Fruit fly (Drosophila melanogaster) whole organism, embryonic: Measurements from ENCODE around the gene CG8301.
A peak's percentile ranks its signal among the peaks of the same experiment; 100 is the strongest.

Experiments
- Atf-2 ChIP-seq: fragments of 200-800 bp; sonication (Bioruptor generic); optimal IDR thresholded peaks from 2 replicates; lab custom pipeline; 2016; ENCODE audit warnings: missing biosample characterization, missing genetic modification characterization
- CG1024 ChIP-seq: fragments of 200-800 bp; sonication (Bioruptor generic); IDR thresholded peaks from 2 replicates; pipeline ENCODE4 v1.3.6; 2022; ENCODE audit warnings: missing biosample characterization, missing genetic modification characterization
- CG10274 ChIP-seq: fragments of 200-800 bp; sonication (Bioruptor generic); optimal IDR thresholded peaks from 3 replicates; lab custom pipeline; 2017; ENCODE audit warnings: missing biosample characterization, mild to moderate bottlenecking, missing genetic modification characterization
- CG10321 ChIP-seq: fragments of 200-800 bp; sonication (Bioruptor generic); IDR thresholded peaks from 2 replicates; pipeline ENCODE4 v1.3.6; 2022; ENCODE audit warnings: missing biosample characterization, missing genetic modification characterization
- CG11093 ChIP-seq: fragments of 200-800 bp; sonication (Bioruptor generic); IDR thresholded peaks from 3 replicates; pipeline ENCODE4 v1.3.6; 2022; ENCODE audit warnings: missing biosample characterization, missing genetic modification characterization
- CG12219 ChIP-seq: fragments of 200-800 bp; sonication (Bioruptor generic); optimal IDR thresholded peaks from 3 replicates; lab custom pipeline; 2018; ENCODE audit warnings: missing biosample characterization, mild to moderate bottlenecking, missing genetic modification characterization
- CG17612 ChIP-seq: fragments of 200-800 bp; sonication (Bioruptor generic); IDR thresholded peaks from 2 replicates; pipeline ENCODE4 v1.3.6; 2022; ENCODE audit warnings: missing biosample characterization, missing genetic modification characterization
- CG18011 ChIP-seq: fragments of 200-800 bp; sonication (Bioruptor generic); optimal IDR thresholded peaks from 2 replicates; lab custom pipeline; 2017; ENCODE audit warnings: missing biosample characterization, missing genetic modification characterization, mild to moderate bottlenecking, moderate library complexity, missing genotype
- CG3163 ChIP-seq: fragments of 200-800 bp; sonication (Bioruptor generic); optimal IDR thresholded peaks from 3 replicates; lab custom pipeline; 2016; ENCODE audit warnings: missing biosample characterization, missing genetic modification characterization
- CG33557 ChIP-seq: fragments of 200-800 bp; sonication (Bioruptor generic); optimal IDR thresholded peaks from 2 replicates; lab custom pipeline; 2019; ENCODE audit warnings: missing biosample characterization, mild to moderate bottlenecking, missing genetic modification characterization, moderate library complexity
- CG6175 ChIP-seq: fragments of 200-800 bp; sonication (Bioruptor generic); IDR thresholded peaks from 3 replicates; pipeline ENCODE4 v1.3.6; 2022; ENCODE audit warnings: missing biosample characterization, missing genetic modification characterization
- CG6791 ChIP-seq: fragments of 200-800 bp; sonication (Bioruptor generic); IDR thresholded peaks from 3 replicates; pipeline ENCODE4 v1.3.6; 2022; ENCODE audit warnings: missing biosample characterization, missing genetic modification characterization; ENCODE audit not compliant: partially characterized antibody
- CG7556 ChIP-seq: fragments of 200-800 bp; sonication (Bioruptor generic); optimal IDR thresholded peaks from 2 replicates; lab custom pipeline; 2017; ENCODE audit warnings: missing biosample characterization, mild to moderate bottlenecking, missing genetic modification characterization
- CG7987 ChIP-seq: fragments of 200-800 bp; sonication (Bioruptor generic); optimal IDR thresholded peaks from 2 replicates; lab custom pipeline; 2018; ENCODE audit warnings: missing biosample characterization, mild to moderate bottlenecking, missing genetic modification characterization, moderate library complexity
- CG8944 ChIP-seq: fragments of 200-800 bp; sonication (Bioruptor generic); optimal IDR thresholded peaks from 3 replicates; lab custom pipeline; 2016; ENCODE audit warnings: missing biosample characterization, missing genetic modification characterization
- CG9876 ChIP-seq: fragments of 200-800 bp; sonication (Bioruptor generic); optimal IDR thresholded peaks from 2 replicates; lab custom pipeline; 2016; ENCODE audit warnings: missing biosample characterization, missing genetic modification characterization
- CTCF ChIP-seq: fragments of 200-800 bp; sonication (Bioruptor generic); optimal IDR thresholded peaks from 2 replicates; lab custom pipeline; 2017; ENCODE audit warnings: missing biosample characterization, mild to moderate bottlenecking, missing genetic modification characterization, moderate library complexity
- Chrac-16 ChIP-seq: fragments of 200-800 bp; sonication (Bioruptor generic); optimal IDR thresholded peaks from 3 replicates; lab custom pipeline; 2016; ENCODE audit warnings: missing biosample characterization, missing genetic modification characterization
- D ChIP-seq, 2 experiments: fragments of 200-800 bp in 1 of 2; fragments of >200 bp in 1 of 2; sonication (Bioruptor generic) in 1 of 2; optimal IDR thresholded peaks; 2 replicates in 1 of 2; 3 replicates in 1 of 2; lab custom pipeline; 2017; ENCODE audit warnings: mild to moderate bottlenecking in 1 of 2, missing biosample characterization in 1 of 2, missing genetic modification characterization in 1 of 2, missing genetic modification reagents in 1 of 2
- Dll ChIP-seq: fragments of 200-800 bp; sonication (Bioruptor generic); IDR thresholded peaks from 4 replicates; pipeline ENCODE4 v1.3.6; 2022; ENCODE audit warnings: missing biosample characterization, missing genetic modification characterization; ENCODE audit not compliant: partially characterized antibody
- Ets65A ChIP-seq: fragments of 200-800 bp; sonication (Bioruptor generic); peaks from one replicate; lab custom pipeline; 2016; ENCODE audit warnings: missing biosample characterization, missing genetic modification characterization
- Hey ChIP-seq: fragments of 200-800 bp; sonication (Bioruptor generic); optimal IDR thresholded peaks from 3 replicates; lab custom pipeline; 2018; ENCODE audit warnings: missing biosample characterization, mild to moderate bottlenecking, missing genetic modification characterization
- Hr39 ChIP-seq: fragments of >200 bp; optimal IDR thresholded peaks from 2 replicates; lab custom pipeline; 2017
- Hr78 ChIP-seq, 2 experiments: fragments of 200-800 bp in 1 of 2; fragments of >200 bp in 1 of 2; sonication (Bioruptor generic) in 1 of 2; optimal IDR thresholded peaks; 2 replicates each; lab custom pipeline; 2017 to 2019; ENCODE audit warnings: missing biosample characterization in 2 of 2, missing genetic modification characterization in 2 of 2, mild to moderate bottlenecking in 1 of 2, moderate library complexity in 1 of 2
- Lhr ChIP-seq: fragments of 200-800 bp; sonication (Bioruptor generic); optimal IDR thresholded peaks from 3 replicates; lab custom pipeline; 2017; ENCODE audit warnings: mild to moderate bottlenecking, missing biosample characterization, missing genetic modification reagents, missing genetic modification characterization
- Mad ChIP-seq: fragments of 200-800 bp; sonication (Bioruptor generic); optimal IDR thresholded peaks from 2 replicates; lab custom pipeline; 2016; ENCODE audit warnings: missing biosample characterization, missing genetic modification characterization
- Myb ChIP-seq: fragments of 200-800 bp; sonication (Bioruptor generic); optimal IDR thresholded peaks from 2 replicates; lab custom pipeline; 2016; ENCODE audit warnings: missing biosample characterization, missing genetic modification characterization
- Oli ChIP-seq: fragments of 200-800 bp; sonication (Bioruptor generic); optimal IDR thresholded peaks from 2 replicates; lab custom pipeline; 2018; ENCODE audit warnings: missing biosample characterization, mild to moderate bottlenecking, missing genetic modification characterization, moderate library complexity
- Ptx1 ChIP-seq: fragments of 200-800 bp; sonication (Bioruptor generic); IDR thresholded peaks from 2 replicates; pipeline ENCODE4 v1.3.6; 2022; ENCODE audit warnings: missing biosample characterization, missing genetic modification characterization
- ara ChIP-seq: fragments of 200-800 bp; sonication (Bioruptor generic); IDR thresholded peaks from 2 replicates; pipeline ENCODE4 v1.3.6; 2022; ENCODE audit warnings: missing biosample characterization, missing genetic modification characterization
- ash1 ChIP-seq: fragments of 200-800 bp; sonication (Bioruptor generic); optimal IDR thresholded peaks from 2 replicates; lab custom pipeline; 2018; ENCODE audit warnings: missing biosample characterization, mild to moderate bottlenecking, missing genetic modification characterization
- bab2 ChIP-seq: fragments of 200-800 bp; sonication (Bioruptor generic); optimal IDR thresholded peaks from 2 replicates; lab custom pipeline; 2016; ENCODE audit warnings: missing biosample characterization, missing genetic modification characterization
- da ChIP-seq: fragments of 200-800 bp; sonication (Bioruptor generic); optimal IDR thresholded peaks from 2 replicates; lab custom pipeline; 2016; ENCODE audit warnings: missing biosample characterization, missing genetic modification characterization
- danr ChIP-seq: fragments of 200-800 bp; sonication (Bioruptor generic); IDR thresholded peaks from 2 replicates; pipeline ENCODE4 v1.3.6; 2022; ENCODE audit warnings: missing biosample characterization, missing genetic modification characterization
- dmrt11E ChIP-seq: fragments of 200-800 bp; sonication (Bioruptor generic); optimal IDR thresholded peaks from 3 replicates; lab custom pipeline; 2018; ENCODE audit warnings: missing biosample characterization, mild to moderate bottlenecking, missing genetic modification characterization, moderate library complexity
- dysf ChIP-seq: fragments of 200-800 bp; sonication (Bioruptor generic); IDR thresholded peaks from 3 replicates; pipeline ENCODE4 v1.3.6; 2022; ENCODE audit warnings: missing biosample characterization, missing genetic modification characterization
- gce ChIP-seq: fragments of 200-800 bp; sonication (Bioruptor generic); IDR thresholded peaks from 3 replicates; pipeline ENCODE4 v1.3.6; 2022; ENCODE audit warnings: missing biosample characterization, missing genetic modification characterization
- gcm ChIP-seq: fragments of 200-800 bp; sonication (Bioruptor generic); optimal IDR thresholded peaks from 2 replicates; lab custom pipeline; 2019; ENCODE audit warnings: missing biosample characterization, mild to moderate bottlenecking, missing genetic modification characterization, moderate library complexity
- gsb ChIP-seq: fragments of 200-800 bp; sonication (Bioruptor generic); IDR thresholded peaks from 2 replicates; pipeline ENCODE4 v1.3.6; 2022; ENCODE audit warnings: missing biosample characterization, missing genetic modification characterization
- hb ChIP-seq: fragments of 200-800 bp; sonication (Bioruptor generic); IDR thresholded peaks from 3 replicates; pipeline ENCODE4 v1.3.6; 2022; ENCODE audit warnings: missing biosample characterization, missing genetic modification characterization; ENCODE audit not compliant: partially characterized antibody
- inv ChIP-seq: fragments of 200-800 bp; sonication (Bioruptor generic); IDR thresholded peaks from 2 replicates; pipeline ENCODE4 v1.3.6; 2022; ENCODE audit warnings: missing biosample characterization, missing genetic modification characterization; ENCODE audit not compliant: partially characterized antibody
- jing ChIP-seq: fragments of 200-800 bp; sonication (Bioruptor generic); optimal IDR thresholded peaks from 2 replicates; lab custom pipeline; 2018; ENCODE audit warnings: missing biosample characterization, mild to moderate bottlenecking, missing genetic modification characterization
- luna ChIP-seq: fragments of 200-800 bp; sonication (Bioruptor generic); optimal IDR thresholded peaks from 2 replicates; lab custom pipeline; 2016; ENCODE audit warnings: missing biosample characterization, missing genetic modification characterization
- mld ChIP-seq: fragments of 200-800 bp; sonication (Bioruptor generic); IDR thresholded peaks from 3 replicates; pipeline ENCODE4 v1.3.6; 2022; ENCODE audit warnings: missing biosample characterization, missing genetic modification characterization; ENCODE audit not compliant: partially characterized antibody
- pb ChIP-seq: fragments of 200-800 bp; sonication (Bioruptor generic); optimal IDR thresholded peaks from 3 replicates; lab custom pipeline; 2016; ENCODE audit warnings: missing biosample characterization, missing genetic modification characterization
- pita ChIP-seq: fragments of 200-800 bp; sonication (Bioruptor generic); optimal IDR thresholded peaks from 2 replicates; lab custom pipeline; 2017; ENCODE audit warnings: missing biosample characterization, mild to moderate bottlenecking, missing genetic modification characterization
- sens ChIP-seq: fragments of 200-800 bp; sonication (Bioruptor generic); peaks from one replicate; lab custom pipeline; 2016; ENCODE audit warnings: missing biosample characterization, missing genetic modification characterization
- slou ChIP-seq: fragments of 200-800 bp; sonication (Bioruptor generic); optimal IDR thresholded peaks from 3 replicates; lab custom pipeline; 2016; ENCODE audit warnings: missing biosample characterization, missing genetic modification characterization
- slp2 ChIP-seq: fragments of 200-800 bp; sonication (Bioruptor generic); optimal IDR thresholded peaks from 2 replicates; lab custom pipeline; 2016; ENCODE audit warnings: missing biosample characterization, missing genetic modification characterization
- ttk ChIP-seq: fragments of 200-800 bp; sonication (Bioruptor generic); IDR thresholded peaks from 2 replicates; pipeline ENCODE4 v2.1.2; 2022; ENCODE audit warnings: missing biosample characterization, missing genetic modification characterization
- tup ChIP-seq: fragments of 200-800 bp; sonication (Bioruptor generic); optimal IDR thresholded peaks from 2 replicates; lab custom pipeline; 2016; ENCODE audit warnings: missing biosample characterization, mild to moderate bottlenecking, missing genetic modification characterization, moderate library complexity
- vfl ChIP-seq: fragments of 200-800 bp; sonication (Bioruptor generic); optimal IDR thresholded peaks from 2 replicates; lab custom pipeline; 2016; ENCODE audit warnings: missing biosample characterization, missing genetic modification characterization

Gene CG8301

DNA sequence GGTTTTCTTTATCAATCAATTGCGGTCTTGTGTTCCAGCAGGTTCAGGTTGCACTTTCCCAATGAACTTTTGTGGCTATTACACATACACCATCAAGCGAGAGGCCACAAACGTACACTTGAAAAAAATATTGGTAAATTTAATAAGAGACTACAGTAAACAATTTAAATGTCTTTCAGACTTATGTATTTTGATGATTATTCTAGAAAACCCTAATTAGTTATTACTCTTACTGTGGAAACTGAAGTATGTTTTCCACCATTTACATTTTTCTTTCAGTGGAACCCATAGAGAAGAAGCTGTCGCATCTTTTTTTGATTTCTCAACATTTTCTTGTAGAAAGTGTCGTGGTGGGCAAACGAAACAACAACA lies 47.0 kb upstream of the CG8301 start (continued):
- TF ChIP-seq CG10321 (GFP tag; lab: Robert Waterston, UW) = peak; percentile 59
- peak; percentile 57 for TF ChIP-seq CG3163 (GFP tag; lab: Kevin White, UChicago)
- peak; percentile 88 for TF ChIP-seq slp2 (GFP tag; lab: Kevin White, UChicago)
- TF ChIP-seq Hey (tag; lab: Kevin White, UChicago) = no peak
- peak; percentile 83 for TF ChIP-seq Chrac-16 (GFP tag; lab: Kevin White, UChicago)
- TF ChIP-seq CG18011 = peak; percentile 49
- TF ChIP-seq dmrt11E (tag; lab: Kevin White, UChicago) = peak; percentile 82
- TF ChIP-seq Mad (GFP tag; lab: Kevin White, UChicago) = peak; percentile 88
- no peak for TF ChIP-seq Hr39 (lab: Kevin White, UChicago)
- peak; percentile 89 for TF ChIP-seq Lhr (GFP tag; lab: Kevin White, UChicago)
- peak; percentile 92 for TF ChIP-seq gcm (GFP tag; lab: Kevin White, UChicago)
- TF ChIP-seq mld (GFP tag; lab: Robert Waterston, UW) = no peak
- no peak for TF ChIP-seq CG6791 (GFP tag; lab: Robert Waterston, UW)
- peak; percentile 82 for TF ChIP-seq CG9876
- peak; percentile 94 for TF ChIP-seq gce (GFP tag; lab: Robert Waterston, UW)
- peak; percentile 95 for TF ChIP-seq bab2 (GFP tag; lab: Kevin White, UChicago)
- no peak for TF ChIP-seq D (optimal IDR thresholded peaks at IDR 0.05; lab: Kevin White, UChicago)
- TF ChIP-seq D (GFP tag; optimal IDR thresholded peaks at IDR 0.05; lab: Kevin White, UChicago) = peak; percentile 94
- peak; percentile 78 for TF ChIP-seq gsb (GFP tag; lab: Robert Waterston, UW)
- TF ChIP-seq jing = peak; percentile 86
- TF ChIP-seq pb (GFP tag; lab: Kevin White, UChicago) = peak; percentile 84
- peak; percentile 96 for TF ChIP-seq Oli (tag; lab: Kevin White, UChicago)
- 0 out of 3 replicates have a peak, but pooled peaks have one; percentile 64 for TF ChIP-seq CG6175 (GFP tag; lab: Robert Waterston, UW)
- peak; percentile 92 for TF ChIP-seq CG7556
- peak in 1 of 2 experiments; percentile 68 for TF ChIP-seq Hr78 (GFP tag; optimal IDR thresholded peaks at IDR 0.05; lab: Kevin White, UChicago)
- peak; percentile 61 for TF ChIP-seq CG10274
- TF ChIP-seq Dll (GFP tag; lab: Robert Waterston, UW) = no peak
- TF ChIP-seq CG12219 (GFP tag; lab: Kevin White, UChicago) = peak; percentile 91
- TF ChIP-seq pita (GFP tag; lab: Kevin White, UChicago) = no peak
- TF ChIP-seq inv = no peak
- TF ChIP-seq CG11093 = peak; percentile 89
- TF ChIP-seq Ptx1 (GFP tag; lab: Robert Waterston, UW) = peak; percentile 92
- no peak for TF ChIP-seq ash1
- TF ChIP-seq tup (GFP tag; lab: Kevin White, UChicago) = peak; percentile 53
- TF ChIP-seq Atf-2 (GFP tag; lab: Kevin White, UChicago) = peak; percentile 93
- TF ChIP-seq slou (GFP tag; lab: Kevin White, UChicago) = peak; percentile 11
- peak; percentile 91 for TF ChIP-seq dysf (GFP tag; lab: Robert Waterston, UW)
- peak; percentile 92 for TF ChIP-seq CG1024 (GFP tag; lab: Robert Waterston, UW)
- TF ChIP-seq vfl (GFP tag; lab: Kevin White, UChicago) = peak; percentile 33
- TF ChIP-seq Myb = peak; percentile 75
- TF ChIP-seq sens (GFP tag; lab: Kevin White, UChicago) = peak; percentile 99
- peak; percentile 82 for TF ChIP-seq danr (GFP tag; lab: Robert Waterston, UW)
- peak; percentile 65 for TF ChIP-seq CTCF
- TF ChIP-seq da (GFP tag; lab: Kevin White, UChicago) = peak; percentile 82
- no peak for TF ChIP-seq hb (GFP tag; lab: Robert Waterston, UW)
- TF ChIP-seq ttk (GFP tag; lab: Robert Waterston, UW) = peak; percentile 91
- peak; percentile 75 for TF ChIP-seq CG17612 (GFP tag; lab: Robert Waterston, UW)
- TF ChIP-seq CG7987 (GFP tag; lab: Kevin White, UChicago) = peak; percentile 67
- peak; percentile 90 for TF ChIP-seq CG8944 (GFP tag; lab: Kevin White, UChicago)
- TF ChIP-seq Ets65A (GFP tag; lab: Kevin White, UChicago) = peak; percentile 98
- TF ChIP-seq CG33557 (GFP tag; lab: Kevin White, UChicago) = peak; percentile 64
- TF ChIP-seq ara (GFP tag; lab: Robert Waterston, UW) = peak; percentile 93
- TF ChIP-seq luna = peak; percentile 80
